Worm (Caenorhabditis elegans): Measurements from ENCODE around the gene Y105C5B.8.

DNA sequence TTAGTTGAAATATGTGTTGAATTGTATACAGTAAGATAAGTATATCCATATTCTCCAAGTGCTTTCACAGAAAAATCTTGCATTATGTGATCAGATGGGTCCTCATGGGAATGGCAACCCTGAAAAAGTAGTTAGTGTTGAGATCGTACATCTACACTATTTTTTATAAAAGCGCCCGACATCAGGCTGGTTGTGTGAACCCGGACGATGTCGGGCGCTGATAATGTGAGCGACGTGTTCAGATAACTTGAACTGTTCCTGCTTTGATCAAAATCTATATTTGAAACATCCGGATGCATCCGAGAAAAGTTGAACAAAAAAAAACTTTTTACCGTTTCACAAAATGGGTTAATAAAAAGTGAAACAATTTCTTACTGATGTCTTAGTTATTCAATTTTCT is 11.6 kb downstream of the Y105C5B.8 start:
- no peak for TF ChIP-seq unc-39 (tag; optimal IDR thresholded peaks at IDR 0.05)
- no peak for TF ChIP-seq ceh-9 (tag; optimal IDR thresholded peaks at IDR 0.05)
- TF ChIP-seq nhr-77 (tag; optimal IDR thresholded peaks at IDR 0.05) = no peak
- TF ChIP-seq snpc-4 (tag; optimal IDR thresholded peaks at IDR 0.05) = no peak
- TF ChIP-seq ztf-11 (tag; optimal IDR thresholded peaks at IDR 0.05) = no peak
- no peak for TF ChIP-seq fos-1 (tag; optimal IDR thresholded peaks at IDR 0.05)
- TF ChIP-seq unc-62 (GFP tag; optimal IDR thresholded peaks at IDR 0.05) = no peak
- no peak for TF ChIP-seq sea-2 (GFP tag; optimal IDR thresholded peaks at IDR 0.05)
- TF ChIP-seq ZK546.5 (tag; optimal IDR thresholded peaks at IDR 0.05) = no peak

Data from whole organism, L3 larva.